Fruit fly (Drosophila melanogaster): ENCODE measurements around the gene CG5382.

Gene CG5382

dm6 chr3R:22358810-22359209 lies 7.0 kb downstream of the CG5382 start:
- TF ChIP-seq Hr83 (GFP tag; optimal IDR thresholded peaks at IDR 0.05; ENCODE audit: poor library complexity, severe bottlenecking) (no peak), GATAd (GFP tag; optimal IDR thresholded peaks at IDR 0.05) (no peak), psq (GFP tag; optimal IDR thresholded peaks at IDR 0.05) (peak; percentile 72), woc (GFP tag; optimal IDR thresholded peaks at IDR 0.05) (peak; percentile 27), rgr (GFP tag; optimal IDR thresholded peaks at IDR 0.05) (peak; percentile 94), h (GFP tag; optimal IDR thresholded peaks at IDR 0.05) (peak; percentile 92), foxo (GFP tag; optimal IDR thresholded peaks at IDR 0.05) (peak in 1 of 2 experiments; percentile 85), Myc (optimal IDR thresholded peaks at IDR 0.05) (no peak), Hnf4 (GFP tag; optimal IDR thresholded peaks at IDR 0.05) (peak; percentile 77), usp (GFP tag; optimal IDR thresholded peaks at IDR 0.05) (no peak), CG32264 (GFP tag; optimal IDR thresholded peaks at IDR 0.05) (peak; percentile 23), Vsx2 (GFP tag; optimal IDR thresholded peaks at IDR 0.05; ENCODE audit: partially characterized antibody) (no peak), Dfd (GFP tag; optimal IDR thresholded peaks at IDR 0.05) (no peak), dmrt93B (GFP tag; optimal IDR thresholded peaks at IDR 0.05) (peak; percentile 15), sv (GFP tag; optimal IDR thresholded peaks at IDR 0.05) (peak; percentile 47), Dif (GFP tag; optimal IDR thresholded peaks at IDR 0.05; ENCODE audit: partially characterized antibody) (no peak), pan (optimal IDR thresholded peaks at IDR 0.05) (no peak), sage (GFP tag; optimal IDR thresholded peaks at IDR 0.05) (peak; percentile 60), brk (GFP tag; optimal IDR thresholded peaks at IDR 0.05) (peak; percentile 85), N (GFP tag; optimal IDR thresholded peaks at IDR 0.05) (no peak), Abd-B (GFP tag; optimal IDR thresholded peaks at IDR 0.05) (no peak), Jra (GFP tag; optimal IDR thresholded peaks at IDR 0.05) (peak; percentile 68), dl (GFP tag; optimal IDR thresholded peaks at IDR 0.05; ENCODE audit: insufficient read depth in 1 of 2, partially characterized antibody in 2 of 2) (no peak), jim (GFP tag; optimal IDR thresholded peaks at IDR 0.05) (no peak), Hr78 (GFP tag; optimal IDR thresholded peaks at IDR 0.05) (no peak), Rel (GFP tag; optimal IDR thresholded peaks at IDR 0.05) (peak; percentile 46), Rel (tag; optimal IDR thresholded peaks at IDR 0.05) (peak; percentile 24), Mio (GFP tag; optimal IDR thresholded peaks at IDR 0.05) (peak; percentile 63), ey (GFP tag; optimal IDR thresholded peaks at IDR 0.05) (peak; percentile 89), HLH106 (tag; optimal IDR thresholded peaks at IDR 0.05) (peak; percentile 61), Sp1 (GFP tag; optimal IDR thresholded peaks at IDR 0.05) (peak; percentile 50), CrebA (GFP tag; optimal IDR thresholded peaks at IDR 0.05; ENCODE audit: borderline replicate concordance) (no peak), OdsH (GFP tag; optimal IDR thresholded peaks at IDR 0.05) (peak; percentile 92), dsf (GFP tag; optimal IDR thresholded peaks at IDR 0.05; ENCODE audit: borderline replicate concordance) (no peak), lola (GFP tag; optimal IDR thresholded peaks at IDR 0.05) (no peak), br (GFP tag; optimal IDR thresholded peaks at IDR 0.05) (peak; percentile 79), fru (GFP tag; optimal IDR thresholded peaks at IDR 0.05) (peak; percentile 80), tai (GFP tag; optimal IDR thresholded peaks at IDR 0.05) (no peak), CG9705 (GFP tag; optimal IDR thresholded peaks at IDR 0.05) (no peak)

- no peak for TF ChIP-seq dl (GFP tag; optimal IDR thresholded peaks at IDR 0.05; ENCODE audit: insufficient read depth in 1 of 2, partially characterized antibody in 2 of 2)
- peak; percentile 18 for TF ChIP-seq h (GFP tag; optimal IDR thresholded peaks at IDR 0.05)
- TF ChIP-seq N (GFP tag; optimal IDR thresholded peaks at IDR 0.05) = no peak
- TF ChIP-seq foxo (GFP tag; optimal IDR thresholded peaks at IDR 0.05) = peak in 1 of 2 experiments; percentile 14
- no peak for TF ChIP-seq sage (GFP tag; optimal IDR thresholded peaks at IDR 0.05)
- TF ChIP-seq Hnf4 (GFP tag; optimal IDR thresholded peaks at IDR 0.05) = peak; percentile 14
- no peak for TF ChIP-seq Vsx2 (GFP tag; optimal IDR thresholded peaks at IDR 0.05; ENCODE audit: partially characterized antibody)
- TF ChIP-seq Dif (GFP tag; optimal IDR thresholded peaks at IDR 0.05; ENCODE audit: partially characterized antibody) = no peak
- peak; percentile 2 for TF ChIP-seq psq (GFP tag; optimal IDR thresholded peaks at IDR 0.05)
Observed at dm6 chr3R:22357942-22358341, 7.8 kb downstream of the CG5382 start.
